Worm (Caenorhabditis elegans): ENCODE measurements around the gene W03C9.1.

W03C9.1 gene

DNA sequence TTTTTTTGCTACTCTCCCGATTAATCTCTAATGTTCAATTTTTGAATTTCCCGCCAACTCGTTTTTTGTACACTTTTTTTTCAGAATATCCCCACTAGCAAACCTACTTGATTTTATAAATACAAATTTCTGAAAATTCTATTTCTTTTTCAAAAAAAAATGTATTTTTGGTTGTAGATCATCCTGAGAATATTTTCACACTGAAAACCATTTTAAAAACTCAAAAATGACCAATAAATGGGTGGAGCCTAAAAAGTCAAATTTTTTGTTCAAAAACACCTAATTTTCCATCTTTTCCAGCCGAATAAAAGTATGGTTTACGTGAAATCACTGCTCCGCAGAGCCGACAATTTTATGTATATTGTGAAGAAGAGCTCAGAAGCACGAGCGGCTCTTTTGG lies 26.8 kb upstream of the W03C9.1 start, which contains the start of gene Y17G7B.3:
Gene Y17G7B.3 (plus strand): TSS at position 301 of the 400 bp plus-strand sequence.
- TF ChIP-seq T07F8.4 (tag; optimal IDR thresholded peaks at IDR 0.05) (no peak), ets-4 (GFP tag; optimal IDR thresholded peaks at IDR 0.05) (no peak), T26A5.8 (tag; optimal IDR thresholded peaks at IDR 0.05) (no peak), ztf-18 (tag; optimal IDR thresholded peaks at IDR 0.05) (no peak), lsl-1 (GFP tag; optimal IDR thresholded peaks at IDR 0.05) (no peak), tlf-1 (GFP tag; optimal IDR thresholded peaks at IDR 0.05) (no peak)

DNA sequence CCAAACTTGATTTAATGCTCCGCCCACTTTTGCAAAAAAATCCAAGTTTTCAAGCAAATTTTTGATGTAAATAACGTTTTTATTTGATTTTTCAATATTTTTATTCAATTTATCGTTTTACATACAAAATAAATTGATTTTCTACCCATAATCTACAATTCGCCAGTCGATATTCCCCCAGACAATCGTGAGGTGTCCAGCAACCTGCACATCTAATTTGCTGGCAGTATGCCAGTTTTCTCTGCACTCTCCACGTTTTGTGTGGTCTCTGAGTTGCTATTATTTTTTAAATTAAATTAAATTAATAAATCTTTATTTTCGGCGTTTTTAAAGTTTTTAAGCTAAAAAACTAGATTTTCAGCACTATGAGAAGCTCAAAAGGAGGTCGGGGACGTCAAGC lies 18.2 kb upstream of the W03C9.1 start:
- TF ChIP-seq let-607 (tag; optimal IDR thresholded peaks at IDR 0.05) (peak; percentile 25 to 80), sptf-2 (GFP tag; optimal IDR thresholded peaks at IDR 0.05) (no peak), lin-35 (GFP tag; optimal IDR thresholded peaks at IDR 0.05) (peak in 1 of 3 experiments; percentile 88), attf-3 (GFP tag; conservative IDR thresholded peaks at IDR 0.05) (no peak), egl-44 (GFP tag; IDR thresholded peaks at IDR 0.05) (no peak), ZK185.1 (tag; optimal IDR thresholded peaks at IDR 0.05; ENCODE audit: poor library complexity, severe bottlenecking) (no peak), K11D2.4 (GFP tag; IDR thresholded peaks at IDR 0.05) (no peak), unc-130 (GFP tag; optimal IDR thresholded peaks at IDR 0.05) (peak; percentile 44), B0019.2 (GFP tag; conservative IDR thresholded peaks at IDR 0.05) (peak; percentile 92), nhr-90 (tag; optimal IDR thresholded peaks at IDR 0.05) (no peak), T26A5.8 (tag; optimal IDR thresholded peaks at IDR 0.05) (no peak), bed-2 (GFP tag; IDR thresholded peaks at IDR 0.05) (no peak), somi-1 (GFP tag; optimal IDR thresholded peaks at IDR 0.05) (no peak), snpc-1.3 (tag; optimal IDR thresholded peaks at IDR 0.05; ENCODE audit: insufficient read depth) (peak; percentile 87), lsy-27 (tag; optimal IDR thresholded peaks at IDR 0.05; ENCODE audit: borderline replicate concordance, insufficient read depth) (no peak), ceh-27 (GFP tag; optimal IDR thresholded peaks at IDR 0.05) (no peak), him-1 (tag; optimal IDR thresholded peaks at IDR 0.05) (no peak), chd-7 (tag; optimal IDR thresholded peaks at IDR 0.05) (no peak), rpc-1 (optimal IDR thresholded peaks at IDR 0.05) (no peak), rpc-1 (tag; optimal IDR thresholded peaks at IDR 0.05) (no peak), xnd-1 (tag; optimal IDR thresholded peaks at IDR 0.05) (peak; percentile 4), Y79H2A.3 (GFP tag; conservative IDR thresholded peaks at IDR 0.05) (no peak), F22D6.2 (tag; optimal IDR thresholded peaks at IDR 0.05) (peak; percentile 16), hlh-26 (GFP tag; conservative IDR thresholded peaks at IDR 0.05) (no peak), F39B2.1 (GFP tag; IDR thresholded peaks at IDR 0.05) (no peak), lin-54 (GFP tag; optimal IDR thresholded peaks at IDR 0.05) (peak; percentile 96), cebp-1 (GFP tag; IDR thresholded peaks at IDR 0.05) (no peak; the same call in none of the 2 replicates), cebp-1 (tag; optimal IDR thresholded peaks at IDR 0.05) (peak; percentile 58), hsf-1 (GFP tag; IDR thresholded peaks at IDR 0.05) (peak; percentile 83), dox-1 (GFP tag; IDR thresholded peaks at IDR 0.05) (no peak), efl-1 (GFP tag; optimal IDR thresholded peaks at IDR 0.05) (peak; percentile 55), zim-3 (tag; optimal IDR thresholded peaks at IDR 0.05) (no peak), ekl-4 (GFP tag; IDR thresholded peaks at IDR 0.05) (no peak; the same call in 1 of the 2 replicates), nfyb-1 (GFP tag; IDR thresholded peaks at IDR 0.05) (peak; percentile 84; the same call in 1 of the 2 replicates), atf-7 (tag; optimal IDR thresholded peaks at IDR 0.05) (no peak), fkh-3 (tag; optimal IDR thresholded peaks at IDR 0.05) (no peak), athp-1 (tag; optimal IDR thresholded peaks at IDR 0.05) (peak; percentile 89), lin-26 (GFP tag; IDR thresholded peaks at IDR 0.05) (no peak), egrh-3 (GFP tag; IDR thresholded peaks at IDR 0.05) (peak; percentile 59), Y53G8AR.9 (GFP tag; conservative IDR thresholded peaks at IDR 0.05) (peak; percentile 92), bed-1 (GFP tag; IDR thresholded peaks at IDR 0.05) (no peak), madf-6 (GFP tag; IDR thresholded peaks at IDR 0.05) (no peak; the same call in 1 of the 2 replicates), tlf-1 (GFP tag; optimal IDR thresholded peaks at IDR 0.05) (peak; percentile 96)

All from whole organism, young adult.